Worm (Caenorhabditis elegans): ENCODE data around the gene ZK795.3.

ZK795.3 gene

DNA sequence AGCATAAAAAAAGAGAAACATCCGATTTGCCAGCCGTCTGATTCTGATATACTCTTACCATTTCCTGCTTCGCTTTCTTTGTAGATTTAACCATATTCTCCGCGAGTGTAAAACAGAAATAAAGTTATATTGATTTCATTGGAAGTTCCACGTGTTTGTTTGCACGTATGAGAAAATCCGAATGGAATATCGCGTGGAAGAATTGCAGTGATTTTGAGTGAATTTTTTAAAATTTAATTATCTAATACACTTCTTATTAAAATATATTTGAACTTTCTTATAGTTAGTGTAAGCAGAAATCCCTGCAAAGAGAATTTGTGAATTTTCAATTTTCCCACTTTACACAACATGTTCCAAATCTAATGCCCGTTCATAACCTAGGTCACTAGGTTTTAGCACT is 28.1 kb upstream of the ZK795.3 start, which contains the start of gene F53B2.5:
Gene F53B2.5, minus strand, starts transcription at position 101 of the 400 bp plus-strand sequence.
- no peak for TF ChIP-seq sdc-2 (tag; optimal IDR thresholded peaks at IDR 0.05)
- no peak for TF ChIP-seq ceh-9 (tag; optimal IDR thresholded peaks at IDR 0.05)
- no peak for TF ChIP-seq nhr-232 (tag; optimal IDR thresholded peaks at IDR 0.05)
- TF ChIP-seq eyg-1 (tag; optimal IDR thresholded peaks at IDR 0.05), result no peak
- TF ChIP-seq pax-1 (tag; optimal IDR thresholded peaks at IDR 0.05), result no peak
- no peak for TF ChIP-seq ref-2 (tag; optimal IDR thresholded peaks at IDR 0.05)
- TF ChIP-seq ceh-31 (tag; optimal IDR thresholded peaks at IDR 0.05), result no peak
- no peak for TF ChIP-seq ceh-34 (tag; optimal IDR thresholded peaks at IDR 0.05)
- TF ChIP-seq K02D7.2 (tag; optimal IDR thresholded peaks at IDR 0.05), result no peak
- no peak for TF ChIP-seq fkh-10 (GFP tag; optimal IDR thresholded peaks at IDR 0.05)
- no peak for TF ChIP-seq pros-1 (tag; optimal IDR thresholded peaks at IDR 0.05)
- no peak for TF ChIP-seq nfya-1 (tag; optimal IDR thresholded peaks at IDR 0.05)
- no peak for TF ChIP-seq fkh-6 (tag; optimal IDR thresholded peaks at IDR 0.05)
- TF ChIP-seq ceh-19 (GFP tag; optimal IDR thresholded peaks at IDR 0.05), result no peak
- no peak for TF ChIP-seq mec-3 (tag; optimal IDR thresholded peaks at IDR 0.05; ENCODE audit: borderline replicate concordance)

DNA sequence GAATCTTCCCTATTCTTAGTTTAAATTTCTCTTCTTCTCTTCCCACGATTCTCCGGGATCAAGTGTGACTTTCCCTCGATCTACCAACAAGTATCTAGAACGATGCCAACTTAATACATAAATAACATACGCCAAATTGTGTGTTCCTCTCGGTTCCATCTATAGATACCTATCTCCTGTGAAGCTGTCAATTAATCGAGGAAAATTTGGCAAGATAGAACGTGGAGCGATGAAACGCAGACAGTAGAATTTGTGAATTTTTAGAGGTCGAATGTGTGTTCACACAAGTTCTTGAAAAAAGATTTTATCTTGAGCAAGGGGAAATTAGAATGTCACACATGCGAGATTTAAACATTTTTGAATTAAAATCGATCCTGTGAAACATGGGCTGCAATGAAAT is 27.7 kb upstream of the ZK795.3 start:
- no peak for TF ChIP-seq ceh-14 (tag; optimal IDR thresholded peaks at IDR 0.05)
- TF ChIP-seq ets-4 (tag; optimal IDR thresholded peaks at IDR 0.05), result no peak
- TF ChIP-seq C08G9.2 (tag; optimal IDR thresholded peaks at IDR 0.05), result no peak
- TF ChIP-seq ceh-30 (tag; optimal IDR thresholded peaks at IDR 0.05), result no peak
- TF ChIP-seq pha-4 (tag; optimal IDR thresholded peaks at IDR 0.05), result no peak
- no peak for TF ChIP-seq elt-2 (tag; optimal IDR thresholded peaks at IDR 0.05)
- TF ChIP-seq pha-2 (tag; optimal IDR thresholded peaks at IDR 0.05), result no peak
- TF ChIP-seq K09A11.1 (tag; optimal IDR thresholded peaks at IDR 0.05; ENCODE audit: insufficient read depth), result no peak
- TF ChIP-seq ttx-3 (tag; optimal IDR thresholded peaks at IDR 0.05), result no peak
- TF ChIP-seq ceh-18 (tag; optimal IDR thresholded peaks at IDR 0.05), result no peak
- no peak for TF ChIP-seq lin-11 (tag; optimal IDR thresholded peaks at IDR 0.05)
- no peak for TF ChIP-seq elt-4 (tag; optimal IDR thresholded peaks at IDR 0.05)
- no peak for TF ChIP-seq fax-1 (tag; optimal IDR thresholded peaks at IDR 0.05)
- TF ChIP-seq Y22D7AL.16 (tag; optimal IDR thresholded peaks at IDR 0.05), result no peak
- TF ChIP-seq hlh-30 (tag; optimal IDR thresholded peaks at IDR 0.05; ENCODE audit: insufficient read depth), result no peak
- TF ChIP-seq unc-3 (GFP tag; conservative IDR thresholded peaks at IDR 0.05), result no peak
- TF ChIP-seq unc-3 (tag; optimal IDR thresholded peaks at IDR 0.05), result no peak

- no peak for TF ChIP-seq nhr-232 (tag; optimal IDR thresholded peaks at IDR 0.05)
- TF ChIP-seq ztf-16 (tag; optimal IDR thresholded peaks at IDR 0.05), result no peak
- TF ChIP-seq unc-86 (tag; optimal IDR thresholded peaks at IDR 0.05), result no peak
- no peak for TF ChIP-seq C08G9.2 (tag; optimal IDR thresholded peaks at IDR 0.05)
These were observed 22.8 kb upstream of the ZK795.3 start for ce11 chrIV:12536358-12536757.

ce11 chrIV:12537694-12538093 is 21.5 kb upstream of the ZK795.3 start:
- TF ChIP-seq ceh-31 (tag; optimal IDR thresholded peaks at IDR 0.05) (no peak), unc-55 (GFP tag; optimal IDR thresholded peaks at IDR 0.05) (no peak), odd-2 (tag; optimal IDR thresholded peaks at IDR 0.05) (no peak), gmeb-2 (tag; optimal IDR thresholded peaks at IDR 0.05) (no peak), pha-4 (tag; optimal IDR thresholded peaks at IDR 0.05) (no peak), ets-4 (tag; optimal IDR thresholded peaks at IDR 0.05) (no peak), C38D4.7 (GFP tag; optimal IDR thresholded peaks at IDR 0.05) (no peak), ceh-2 (tag; optimal IDR thresholded peaks at IDR 0.05) (no peak), pag-3 (tag; optimal IDR thresholded peaks at IDR 0.05; ENCODE audit: borderline replicate concordance) (no peak), ama-1 (optimal IDR thresholded peaks at IDR 0.05) (no peak)
